Fruit fly (Drosophila melanogaster) whole organism, embryonic: Measurements from ENCODE around the gene CG33768.

Experiments
- ATbp ChIP-seq: fragments of 200-800 bp; sonication (Bioruptor generic); optimal IDR thresholded peaks from 2 replicates; lab custom pipeline; 2017; ENCODE audit warnings: missing biosample characterization, mild to moderate bottlenecking, missing genetic modification characterization, missing genetic modification reagents
- CG8089 ChIP-seq: fragments of 200-800 bp; sonication (Bioruptor generic); optimal IDR thresholded peaks from 3 replicates; lab custom pipeline; 2016; ENCODE audit warnings: missing biosample characterization, missing genetic modification characterization
- CoRest ChIP-seq: fragments of 200-800 bp; sonication (Bioruptor generic); optimal IDR thresholded peaks from 3 replicates; lab custom pipeline; 2018; ENCODE audit warnings: missing biosample characterization, mild to moderate bottlenecking, missing genetic modification characterization, moderate library complexity
- Dbx ChIP-seq: fragments of 200-800 bp; sonication (Bioruptor generic); IDR thresholded peaks from 3 replicates; pipeline ENCODE4 v1.3.6; 2022; ENCODE audit warnings: missing biosample characterization, missing genetic modification characterization
- HHEX ChIP-seq: fragments of 200-800 bp; sonication (Bioruptor generic); optimal IDR thresholded peaks from 3 replicates; lab custom pipeline; 2017; ENCODE audit warnings: missing biosample characterization, mild to moderate bottlenecking, missing genetic modification characterization, missing genetic modification reagents
- Meics ChIP-seq: fragments of 200-800 bp; sonication (Bioruptor generic); optimal IDR thresholded peaks from 2 replicates; lab custom pipeline; 2017; ENCODE audit warnings: missing biosample characterization, mild to moderate bottlenecking, missing genetic modification characterization
- Myb ChIP-seq: fragments of 200-800 bp; sonication (Bioruptor generic); optimal IDR thresholded peaks from 2 replicates; lab custom pipeline; 2016; ENCODE audit warnings: missing biosample characterization, missing genetic modification characterization
- Sox102F ChIP-seq: fragments of 200-800 bp; sonication (Bioruptor generic); optimal IDR thresholded peaks from 2 replicates; lab custom pipeline; 2018; ENCODE audit warnings: missing biosample characterization, mild to moderate bottlenecking, missing genetic modification characterization, moderate library complexity
- Xrp1 ChIP-seq: fragments of 200-800 bp; sonication (Bioruptor generic); IDR thresholded peaks from 2 replicates; pipeline ENCODE4 v1.3.6; 2022; ENCODE audit warnings: missing biosample characterization, missing genetic modification characterization
- fd96Cb ChIP-seq: fragments of 200-800 bp; sonication (Bioruptor generic); optimal IDR thresholded peaks from 2 replicates; lab custom pipeline; 2018; ENCODE audit warnings: missing biosample characterization, mild to moderate bottlenecking, missing genetic modification characterization, moderate library complexity

dm6 chr3L:22669275-22670006 lies 22.5 kb downstream of the CG33768 start, which contains the start of gene Jhbp6:
- TF ChIP-seq CoRest (tag; lab: Kevin White, UChicago) (no peak), Sox102F (GFP tag; lab: Kevin White, UChicago) (no peak), Dbx (no peak), Meics (GFP tag; lab: Kevin White, UChicago) (no peak), HHEX (GFP tag; lab: Kevin White, UChicago) (no peak), fd96Cb (tag; lab: Kevin White, UChicago) (no peak), Myb (GFP tag; lab: Kevin White, UChicago) (no peak), ATbp (no peak), CG8089 (GFP tag; lab: Kevin White, UChicago) (no peak), Xrp1 (GFP tag; lab: Robert Waterston, UW) (no peak)
